Worm (Caenorhabditis elegans) whole organism, L4 larva: ENCODE measurements around the gene Y57G11C.23.

Experiments
- F10B5.3 ChIP-seq: sonication (generic microtip); optimal IDR thresholded peaks from 2 replicates; lab custom pipeline; 2016; ENCODE audit warnings: mild to moderate bottlenecking, missing genetic modification characterization, missing compliant biosample characterization
- F37D6.2 ChIP-seq: sonication (generic microtip); optimal IDR thresholded peaks from 2 replicates; lab custom pipeline; 2016; ENCODE audit warnings: mild to moderate bottlenecking, missing genetic modification characterization, missing compliant biosample characterization
- F44E2.7 ChIP-seq: fragments of 200-800 bp; sonication (Bioruptor generic); IDR thresholded peaks from 2 replicates; pipeline ENCODE4 v2.1.2; 2022; ENCODE audit warnings: missing genetic modification characterization, missing compliant biosample characterization
- T20F7.1 ChIP-seq: fragments of 200-800 bp; sonication (Bioruptor generic); optimal IDR thresholded peaks from 2 replicates; lab custom pipeline; 2018; ENCODE audit warnings: mild to moderate bottlenecking, missing genetic modification characterization, missing compliant biosample characterization
- T26A8.4 ChIP-seq: fragments of 200-800 bp; sonication (Bioruptor generic); IDR thresholded peaks from 2 replicates; pipeline ENCODE4 v1.3.6; 2022; ENCODE audit warnings: missing genetic modification characterization, missing compliant biosample characterization
- Y75B8A.6 ChIP-seq: fragments of 200-800 bp; sonication (Bioruptor generic); IDR thresholded peaks from 2 replicates; pipeline ENCODE4 v1.3.6; 2022; ENCODE audit warnings: missing genetic modification reagents, missing genetic modification characterization, missing compliant biosample characterization
- aha-1 ChIP-seq: fragments of 150-350 bp; peaks from one replicate; lab custom pipeline; 2014; ENCODE audit warnings: missing biosample characterization, missing genetic modification characterization
- aly-2 ChIP-seq: sonication (generic microtip); optimal IDR thresholded peaks from 2 replicates; lab custom pipeline; 2018; ENCODE audit warnings: missing biosample characterization, missing genetic modification characterization
- ama-1 ChIP-seq: fragments of 150-350 bp; optimal IDR thresholded peaks from 2 replicates; lab custom pipeline; 2014; ENCODE audit warnings: inconsistent platforms, mixed read lengths
- ceh-32 ChIP-seq: sonication (generic microtip); optimal IDR thresholded peaks from 2 replicates; lab custom pipeline; 2016; ENCODE audit warnings: mild to moderate bottlenecking, missing genetic modification characterization, missing compliant biosample characterization; ENCODE audit not compliant: poor library complexity
- daf-12 ChIP-seq: fragments of 150-350 bp; optimal IDR thresholded peaks from 2 replicates; lab custom pipeline; 2014; ENCODE audit warnings: missing biosample characterization, missing genetic modification reagents, missing genetic modification characterization
- daf-16 ChIP-seq, 3 experiments: sonication (generic microtip); optimal IDR thresholded peaks; 2 replicates each; lab custom pipeline; 2016 to 2017; ENCODE audit warnings: missing genetic modification characterization in 3 of 3, missing genetic modification reagents in 3 of 3, mild to moderate bottlenecking in 2 of 3, missing compliant biosample characterization in 2 of 3, missing biosample characterization in 1 of 3, moderate library complexity in 1 of 3
- daf-19 ChIP-seq: fragments of 200-800 bp; sonication (Bioruptor generic); conservative IDR thresholded peaks from 2 replicates; pipeline ENCODE4 v1.3.6; 2022; ENCODE audit warnings: missing genetic modification characterization, missing compliant biosample characterization
- dmd-9 ChIP-seq: fragments of 200-800 bp; sonication (Bioruptor generic); IDR thresholded peaks from 2 replicates; pipeline ENCODE4 v1.3.6; 2022; ENCODE audit warnings: missing genetic modification reagents, missing genetic modification characterization, missing compliant biosample characterization
- dve-1 ChIP-seq: sonication (generic microtip); optimal IDR thresholded peaks from 2 replicates; lab custom pipeline; 2017; ENCODE audit warnings: antibody characterized with exemption, mild to moderate bottlenecking, missing genetic modification characterization, missing compliant biosample characterization; ENCODE audit not compliant: insufficient read depth
- egl-27 ChIP-seq: sonication (generic microtip); optimal IDR thresholded peaks from 3 replicates; lab custom pipeline; 2017; ENCODE audit warnings: missing biosample characterization, missing genetic modification reagents, missing genetic modification characterization
- fos-1 ChIP-seq: fragments of 150-350 bp; optimal IDR thresholded peaks from 2 replicates; lab custom pipeline; 2014; ENCODE audit warnings: missing biosample characterization, missing genetic modification characterization
- hlh-11 ChIP-seq: fragments of 200-800 bp; sonication (Bioruptor generic); optimal IDR thresholded peaks from 2 replicates; lab custom pipeline; 2018; ENCODE audit warnings: mild to moderate bottlenecking, missing genetic modification characterization, missing compliant biosample characterization
- jun-1 ChIP-seq: fragments of 150-350 bp; optimal IDR thresholded peaks from 2 replicates; lab custom pipeline; 2014; ENCODE audit warnings: missing biosample characterization, missing genetic modification reagents, missing genetic modification characterization
- lim-7 ChIP-seq: fragments of 200-800 bp; sonication (Bioruptor generic); IDR thresholded peaks from 2 replicates; pipeline ENCODE4 v1.3.6; 2022; ENCODE audit warnings: missing genetic modification characterization, missing compliant biosample characterization
- lin-13 ChIP-seq: fragments of 150-350 bp; optimal IDR thresholded peaks from 2 replicates; lab custom pipeline; 2014; ENCODE audit warnings: missing biosample characterization, missing genetic modification reagents, missing genetic modification characterization
- lin-38 ChIP-seq: fragments of 200-800 bp; sonication (Bioruptor generic); IDR thresholded peaks from 2 replicates; pipeline ENCODE4 v1.3.6; 2022; ENCODE audit warnings: missing genetic modification reagents, missing genetic modification characterization, missing compliant biosample characterization
- lin-39 ChIP-seq: fragments of 150-350 bp; optimal IDR thresholded peaks from 2 replicates; lab custom pipeline; 2014; ENCODE audit warnings: missing biosample characterization, missing genetic modification reagents, missing genetic modification characterization
- lsy-2 ChIP-seq, 2 experiments: fragments of 150-350 bp in 1 of 2; sonication (generic microtip) in 1 of 2; optimal IDR thresholded peaks; 2 replicates each; lab custom pipeline; 2014 to 2017; ENCODE audit warnings: missing biosample characterization in 2 of 2, missing genetic modification characterization in 2 of 2
- mdl-1 ChIP-seq, 2 experiments: fragments of 150-350 bp in 1 of 2; sonication (generic microtip) in 1 of 2; optimal IDR thresholded peaks; 2 replicates each; lab custom pipeline; 2014 to 2017; ENCODE audit warnings: missing biosample characterization in 2 of 2, missing genetic modification characterization in 2 of 2
- mep-1 ChIP-seq: fragments of 150-350 bp; sonication (generic microtip); optimal IDR thresholded peaks from 3 replicates; lab custom pipeline; 2014; ENCODE audit warnings: missing biosample characterization, missing genetic modification characterization
- mes-2 ChIP-seq: sonication (generic microtip); optimal IDR thresholded peaks from 2 replicates; lab custom pipeline; 2016; ENCODE audit warnings: missing genotype, mild to moderate bottlenecking, missing genetic modification characterization, missing compliant biosample characterization; ENCODE audit not compliant: poor library complexity, severe bottlenecking
- mxl-2 ChIP-seq: fragments of 200-800 bp; sonication (Bioruptor generic); conservative IDR thresholded peaks from 2 replicates; pipeline ENCODE4 v1.3.6; 2022; ENCODE audit warnings: missing genetic modification reagents, missing genetic modification characterization, missing compliant biosample characterization
- mxl-3 ChIP-seq: fragments of 200-800 bp; sonication (Bioruptor generic); optimal IDR thresholded peaks from 2 replicates; lab custom pipeline; 2018; ENCODE audit warnings: mild to moderate bottlenecking, missing genetic modification characterization, missing compliant biosample characterization
- nhr-10 ChIP-seq: fragments of 150-350 bp; optimal IDR thresholded peaks from 2 replicates; lab custom pipeline; 2014; ENCODE audit warnings: missing biosample characterization, missing genetic modification characterization
- nhr-102 ChIP-seq: sonication (generic microtip); optimal IDR thresholded peaks from 2 replicates; lab custom pipeline; 2016; ENCODE audit warnings: mild to moderate bottlenecking, missing genetic modification characterization, moderate library complexity, missing compliant biosample characterization
- nhr-111 ChIP-seq: fragments of 200-800 bp; sonication (Bioruptor generic); optimal IDR thresholded peaks from 2 replicates; lab custom pipeline; 2018; ENCODE audit warnings: mild to moderate bottlenecking, missing genetic modification characterization, missing compliant biosample characterization
- nhr-237 ChIP-seq: sonication (generic microtip); optimal IDR thresholded peaks from 2 replicates; lab custom pipeline; 2017; ENCODE audit warnings: missing biosample characterization, missing genetic modification characterization
- nhr-28 ChIP-seq: fragments of 150-350 bp; optimal IDR thresholded peaks from 2 replicates; lab custom pipeline; 2014; ENCODE audit warnings: missing biosample characterization, missing genetic modification characterization
- nhr-48 ChIP-seq: sonication (generic microtip); optimal IDR thresholded peaks from 2 replicates; lab custom pipeline; 2016; ENCODE audit warnings: mild to moderate bottlenecking, missing genetic modification characterization, missing compliant biosample characterization
- nhr-6 ChIP-seq: fragments of 150-350 bp; optimal IDR thresholded peaks from 2 replicates; lab custom pipeline; 2014; ENCODE audit warnings: missing biosample characterization, missing genetic modification characterization
- pha-4 ChIP-seq, 2 experiments: fragments of 150-350 bp in 1 of 2; fragments of 200-800 bp in 1 of 2; sonication (Bioruptor generic) in 1 of 2; IDR thresholded peaks in 1 of 2; optimal IDR thresholded peaks in 1 of 2; 2 replicates each; pipeline versions ENCODE4 v1.3.6 to Lab custom; 2014 to 2022; ENCODE audit warnings: missing genetic modification characterization in 2 of 2, missing genetic modification reagents in 2 of 2, missing biosample characterization in 1 of 2, missing compliant biosample characterization in 1 of 2
- rbr-2 ChIP-seq: sonication (generic microtip); optimal IDR thresholded peaks from 2 replicates; lab custom pipeline; 2016; ENCODE audit warnings: missing genotype, missing genetic modification characterization, missing compliant biosample characterization
- saeg-2 ChIP-seq: fragments of 200-800 bp; sonication (Bioruptor generic); IDR thresholded peaks from 2 replicates; pipeline ENCODE4 v1.3.6; 2022; ENCODE audit warnings: missing genetic modification reagents, missing genetic modification characterization, missing compliant biosample characterization
- skn-1 ChIP-seq: fragments of 150-350 bp; optimal IDR thresholded peaks from 2 replicates; lab custom pipeline; 2014; ENCODE audit warnings: missing biosample characterization, missing genetic modification characterization
- snpc-1.2 ChIP-seq: fragments of 200-800 bp; sonication (Bioruptor generic); IDR thresholded peaks from 2 replicates; pipeline ENCODE4 v1.3.6; 2022; ENCODE audit warnings: missing genetic modification reagents, missing genetic modification characterization, missing compliant biosample characterization
- snpc-4 ChIP-seq: fragments of 150-350 bp; optimal IDR thresholded peaks from 2 replicates; lab custom pipeline; 2014; ENCODE audit warnings: missing biosample characterization, missing genetic modification characterization
- spr-1 ChIP-seq: sonication (generic microtip); optimal IDR thresholded peaks from 2 replicates; lab custom pipeline; 2016; ENCODE audit warnings: mild to moderate bottlenecking, missing genetic modification characterization, missing compliant biosample characterization
- tag-97 ChIP-seq: fragments of 200-800 bp; sonication (Bioruptor generic); IDR thresholded peaks from 2 replicates; pipeline ENCODE4 v1.3.6; 2022; ENCODE audit warnings: missing genetic modification characterization, missing compliant biosample characterization
- tra-1 ChIP-seq: fragments of 200-800 bp; sonication (Bioruptor generic); IDR thresholded peaks from 2 replicates; pipeline ENCODE4 v1.3.6; 2022; ENCODE audit warnings: missing genetic modification reagents, missing genetic modification characterization, missing compliant biosample characterization
- unc-39 ChIP-seq: sonication (generic microtip); optimal IDR thresholded peaks from 2 replicates; lab custom pipeline; 2017; ENCODE audit warnings: missing biosample characterization, missing genetic modification characterization
- unc-62 ChIP-seq, 3 experiments: fragments of 150-350 bp in 1 of 3; sonication (generic microtip); optimal IDR thresholded peaks in 2 of 3; peaks in 1 of 3; 1 replicate in 1 of 3; 2 replicates in 2 of 3; lab custom pipeline; 2014 to 2017; ENCODE audit warnings: missing biosample characterization in 3 of 3, missing genetic modification characterization in 3 of 3, missing genetic modification reagents in 3 of 3, missing genotype in 1 of 3
- vab-7 ChIP-seq: fragments of 200-800 bp; sonication (Bioruptor generic); IDR thresholded peaks from 2 replicates; pipeline ENCODE4 v1.3.6; 2022; ENCODE audit warnings: missing genetic modification reagents, missing genetic modification characterization, missing compliant biosample characterization
- zag-1 ChIP-seq: fragments of 150-350 bp; optimal IDR thresholded peaks from 2 replicates; lab custom pipeline; 2014; ENCODE audit warnings: missing biosample characterization, missing genetic modification characterization
- zfp-3 ChIP-seq: fragments of 200-800 bp; sonication (Bioruptor generic); conservative IDR thresholded peaks from 2 replicates; pipeline ENCODE4 v1.3.6; 2022; ENCODE audit warnings: missing genetic modification reagents, missing genetic modification characterization, missing compliant biosample characterization
- zip-2 ChIP-seq: fragments of 150-350 bp; optimal IDR thresholded peaks from 2 replicates; lab custom pipeline; 2014; ENCODE audit warnings: missing biosample characterization, missing genetic modification characterization

The Y57G11C.23 gene

ce11 chrIV:14822267-14822666 is 39.3 kb downstream of the Y57G11C.23 start:
- TF ChIP-seq spr-1 (tag; lab: Kevin White, UChicago) (peak; percentile 66), nhr-28 (tag; lab: Kevin White, UChicago) (no peak), mep-1 (tag; lab: Kevin White, UChicago) (peak; percentile 11), egl-27 (tag; lab: Kevin White, UChicago) (no peak), skn-1 (tag; lab: Kevin White, UChicago) (no peak), rbr-2 (tag; lab: Kevin White, UChicago) (peak; percentile 18), zag-1 (tag; lab: Kevin White, UChicago) (no peak), aha-1 (tag; lab: Kevin White, UChicago) (peak; percentile 46), lsy-2 (tag; optimal IDR thresholded peaks at IDR 0.05; lab: Kevin White, UChicago) (peak; percentile 33 to 66), daf-12 (tag; lab: Kevin White, UChicago) (no peak), mxl-3 (GFP tag; lab: Kevin White, UChicago) (no peak), lin-13 (GFP tag; lab: Kevin White, UChicago) (peak; percentile 31), vab-7 (GFP tag; lab: Robert Waterston, UW) (no peak), mxl-2 (no peak), unc-62 (GFP tag; optimal IDR thresholded peaks at IDR 0.05 in 1 of 2; lab: Kevin White, UChicago) (peak in 1 of 2 experiments; percentile 47), unc-62 (tag; optimal IDR thresholded peaks at IDR 0.05; lab: Kevin White, UChicago) (no peak), tag-97 (GFP tag; lab: Robert Waterston, UW) (no peak), snpc-1.2 (GFP tag; lab: Robert Waterston, UW) (peak; percentile 85), mes-2 (no peak), nhr-111 (GFP tag; lab: Kevin White, UChicago) (peak; percentile 31), tra-1 (GFP tag; lab: Robert Waterston, UW) (no peak), snpc-4 (tag; lab: Kevin White, UChicago) (no peak), daf-16 (GFP tag; optimal IDR thresholded peaks at IDR 0.05; lab: Kevin White, UChicago) (peak in 1 of 2 experiments; percentile 28), daf-16 (tag; optimal IDR thresholded peaks at IDR 0.05; lab: Kevin White, UChicago) (peak; percentile 12), hlh-11 (no peak), pha-4 (GFP tag; IDR thresholded peaks at IDR 0.05; lab: Robert Waterston, UW) (peak; percentile 74), pha-4 (tag; optimal IDR thresholded peaks at IDR 0.05; lab: Kevin White, UChicago) (no peak), nhr-102 (tag; lab: Kevin White, UChicago) (peak; percentile 65), lin-38 (GFP tag; lab: Robert Waterston, UW) (peak; percentile 64), mdl-1 (tag; optimal IDR thresholded peaks at IDR 0.05; lab: Kevin White, UChicago) (no peak), daf-19 (0 out of 2 replicates have a peak, but pooled peaks have one; percentile 13), T20F7.1 (GFP tag; lab: Kevin White, UChicago) (peak; percentile 52), Y75B8A.6 (GFP tag; lab: Robert Waterston, UW) (no peak), nhr-10 (peak; percentile 48), lin-39 (tag; lab: Kevin White, UChicago) (no peak), ama-1 (lab: Kevin White, UChicago) (peak; percentile 52), F37D6.2 (tag; lab: Kevin White, UChicago) (no peak), nhr-48 (tag; lab: Kevin White, UChicago) (peak; percentile 35), ceh-32 (tag; lab: Kevin White, UChicago) (no peak), jun-1 (tag; lab: Kevin White, UChicago) (no peak), dve-1 (peak; percentile 32), saeg-2 (GFP tag; lab: Robert Waterston, UW) (no peak), F10B5.3 (peak; percentile 31), lim-7 (GFP tag; lab: Robert Waterston, UW) (no peak), zfp-3 (peak; percentile 89), nhr-6 (tag; lab: Kevin White, UChicago) (no peak), dmd-9 (GFP tag; lab: Robert Waterston, UW) (no peak), fos-1 (tag; lab: Kevin White, UChicago) (peak; percentile 7), nhr-237 (tag; lab: Kevin White, UChicago) (no peak), aly-2 (tag; lab: Kevin White, UChicago) (peak; percentile 55), unc-39 (tag; lab: Kevin White, UChicago) (no peak), T26A8.4 (no peak), F44E2.7 (GFP tag; lab: Robert Waterston, UW) (no peak), zip-2 (tag; lab: Kevin White, UChicago) (peak; percentile 63)
